Worm (Caenorhabditis elegans): ENCODE data around the gene C03B1.6.
A peak's percentile ranks its signal among the peaks of the same experiment; 100 is the strongest.

Gene C03B1.6

DNA sequence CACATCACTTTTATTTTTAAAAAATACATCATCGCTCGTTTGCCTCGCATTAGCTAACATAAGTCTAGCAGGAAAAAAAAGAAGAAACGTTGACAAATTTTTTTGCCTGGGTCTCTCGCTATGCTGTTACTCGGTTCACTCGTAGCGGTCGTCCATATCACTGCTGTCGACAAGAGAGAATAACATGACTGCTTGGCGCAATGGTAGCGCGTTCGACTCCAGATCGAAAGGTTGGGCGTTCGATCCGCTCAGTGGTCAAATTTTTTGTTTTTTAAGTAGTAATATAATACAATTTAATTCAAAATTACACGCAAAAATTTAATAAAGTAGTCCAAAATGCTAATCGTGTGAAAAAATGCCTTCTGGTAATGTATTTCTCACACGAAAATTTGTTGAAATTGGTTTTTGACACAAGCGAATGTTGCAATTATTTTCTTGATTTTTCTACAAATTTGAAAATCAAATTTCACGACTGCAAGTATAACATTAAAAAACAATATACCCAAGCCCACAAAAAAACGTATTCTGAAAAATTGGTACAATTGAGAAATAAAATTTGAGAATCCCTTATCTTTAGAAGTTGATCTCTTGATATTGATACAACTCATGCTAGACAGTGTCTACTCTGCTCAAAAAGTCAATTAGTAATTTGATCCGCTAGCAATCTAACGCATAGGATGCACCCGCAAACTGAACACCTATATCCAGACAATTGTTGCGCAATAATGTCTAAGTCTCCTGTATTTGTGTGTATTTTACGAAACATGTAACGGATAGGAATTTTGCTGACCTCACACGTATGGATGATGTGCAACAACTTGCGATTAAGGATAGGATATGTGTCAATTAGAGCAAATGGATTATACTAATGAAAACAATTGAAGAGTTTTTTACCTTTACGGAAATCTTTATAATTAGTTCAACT, 21.3 kb downstream of the C03B1.6 start:
- peak; percentile 55 for TF ChIP-seq nhr-21 (tag; optimal IDR thresholded peaks at IDR 0.05)
- TF ChIP-seq nhr-129 (tag; optimal IDR thresholded peaks at IDR 0.05): peak; percentile 67
- peak; percentile 25 for TF ChIP-seq fos-1 (tag; optimal IDR thresholded peaks at IDR 0.05)
- TF ChIP-seq lin-11 (tag; optimal IDR thresholded peaks at IDR 0.05): peak; percentile 12
- TF ChIP-seq sma-9 (GFP tag; optimal IDR thresholded peaks at IDR 0.05): peak; percentile 67
- no peak for TF ChIP-seq sma-9 (tag; optimal IDR thresholded peaks at IDR 0.05)
- TF ChIP-seq nhr-23 (tag; optimal IDR thresholded peaks at IDR 0.05): no peak
- peak; percentile 72 for TF ChIP-seq lin-13 (GFP tag; optimal IDR thresholded peaks at IDR 0.05)
- no peak for TF ChIP-seq mdl-1 (tag; optimal IDR thresholded peaks at IDR 0.05)
- no peak for TF ChIP-seq aly-2 (tag; optimal IDR thresholded peaks at IDR 0.05)
- TF ChIP-seq lin-39 (tag; optimal IDR thresholded peaks at IDR 0.05): no peak
- no peak for TF ChIP-seq nhr-10 (tag; optimal IDR thresholded peaks at IDR 0.05)
- no peak for TF ChIP-seq nhr-25 (tag; optimal IDR thresholded peaks at IDR 0.05)
- TF ChIP-seq nhr-237 (tag; optimal IDR thresholded peaks at IDR 0.05): no peak
- peak; percentile 12 for TF ChIP-seq ztf-4 (tag; optimal IDR thresholded peaks at IDR 0.05)
- no peak for TF ChIP-seq unc-39 (tag; optimal IDR thresholded peaks at IDR 0.05)
- TF ChIP-seq crh-2 (tag; optimal IDR thresholded peaks at IDR 0.05): peak; percentile 49
- peak in 1 of 2 experiments; percentile 6 for TF ChIP-seq lsy-2 (tag; optimal IDR thresholded peaks at IDR 0.05)
- no peak for TF ChIP-seq ceh-16 (tag; optimal IDR thresholded peaks at IDR 0.05)
- no peak for TF ChIP-seq elt-1 (tag; optimal IDR thresholded peaks at IDR 0.05)
- TF ChIP-seq peb-1 (tag; optimal IDR thresholded peaks at IDR 0.05): no peak
- no peak for TF ChIP-seq R02D3.7 (tag; optimal IDR thresholded peaks at IDR 0.05)
- TF ChIP-seq ama-1 (optimal IDR thresholded peaks at IDR 0.05): no peak
- TF ChIP-seq sma-3 (GFP tag; optimal IDR thresholded peaks at IDR 0.05): peak; percentile 51
- TF ChIP-seq dmd-4 (tag; optimal IDR thresholded peaks at IDR 0.05): no peak
- peak; percentile 18 for TF ChIP-seq egl-27 (tag; optimal IDR thresholded peaks at IDR 0.05)
- TF ChIP-seq F13H6.1 (tag; optimal IDR thresholded peaks at IDR 0.05): peak; percentile 45
- no peak for TF ChIP-seq alr-1 (tag; optimal IDR thresholded peaks at IDR 0.05)
- TF ChIP-seq nhr-77 (tag; optimal IDR thresholded peaks at IDR 0.05): no peak
- peak; percentile 34 for TF ChIP-seq C34F6.9 (tag; optimal IDR thresholded peaks at IDR 0.05)
- no peak for TF ChIP-seq ztf-11 (tag; optimal IDR thresholded peaks at IDR 0.05)
- peak; percentile 33 for TF ChIP-seq gmeb-1 (tag; optimal IDR thresholded peaks at IDR 0.05)
- TF ChIP-seq unc-55 (GFP tag; optimal IDR thresholded peaks at IDR 0.05): peak; percentile 33

DNA sequence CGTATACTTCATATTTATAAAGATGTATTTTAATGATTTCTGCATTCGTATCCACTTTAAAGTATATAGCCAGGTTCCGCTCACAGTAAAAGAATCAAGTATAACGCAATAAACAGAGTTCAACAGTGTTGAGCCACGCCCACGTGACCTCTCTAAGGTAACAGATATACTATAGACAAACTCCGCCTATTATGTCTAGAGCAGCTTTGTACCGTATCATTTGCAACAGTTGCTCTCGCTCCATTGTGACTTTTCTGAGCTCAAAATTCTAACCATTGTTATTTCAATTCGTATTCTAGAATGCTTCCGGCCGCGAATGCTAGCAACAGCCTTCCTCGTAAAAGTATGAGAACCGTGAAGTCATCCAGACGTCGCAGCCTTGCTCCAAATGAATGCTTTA, 23.2 kb downstream of the C03B1.6 start, which contains the start of gene C03B1.17:
C03B1.17 (plus strand) TSS at position 301 of the 400 bp plus-strand sequence.
- TF ChIP-seq unc-39 (tag; optimal IDR thresholded peaks at IDR 0.05) (no peak), ztf-11 (tag; optimal IDR thresholded peaks at IDR 0.05) (no peak), nhr-77 (tag; optimal IDR thresholded peaks at IDR 0.05) (no peak), nhr-21 (tag; optimal IDR thresholded peaks at IDR 0.05) (no peak), lin-13 (GFP tag; optimal IDR thresholded peaks at IDR 0.05) (no peak), snpc-4 (tag; optimal IDR thresholded peaks at IDR 0.05) (no peak), gmeb-1 (tag; optimal IDR thresholded peaks at IDR 0.05) (no peak), R02D3.7 (tag; optimal IDR thresholded peaks at IDR 0.05) (no peak), nhr-10 (tag; optimal IDR thresholded peaks at IDR 0.05) (no peak), egl-27 (tag; optimal IDR thresholded peaks at IDR 0.05) (no peak), mbf-1 (tag; optimal IDR thresholded peaks at IDR 0.05) (no peak), ztf-1 (GFP tag; conservative IDR thresholded peaks at IDR 0.05) (no peak), ceh-82 (tag; optimal IDR thresholded peaks at IDR 0.05) (no peak), sma-9 (GFP tag; optimal IDR thresholded peaks at IDR 0.05) (no peak), sma-9 (tag; optimal IDR thresholded peaks at IDR 0.05) (no peak)

DNA sequence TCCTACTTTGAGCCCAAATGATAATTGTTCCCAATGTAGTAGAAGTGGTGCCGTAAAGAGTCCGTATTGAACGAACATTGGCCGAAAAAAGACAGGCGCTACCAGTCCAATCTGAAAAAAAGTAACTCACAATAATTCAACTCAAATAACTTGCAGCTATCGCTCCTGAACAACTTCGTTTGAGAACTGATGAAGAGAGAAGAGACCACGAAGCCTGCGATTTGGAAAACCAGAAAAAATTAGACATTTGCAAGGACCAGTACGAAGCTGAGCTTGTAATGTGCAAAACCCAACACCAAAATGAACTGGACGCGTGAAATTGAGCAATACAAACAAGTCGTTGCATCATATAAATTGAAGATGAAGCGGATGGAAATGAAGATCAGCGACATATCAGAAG, 24.3 kb downstream of the C03B1.6 start, which contains the start of gene C03B1.1:
C03B1.1 (plus strand) TSS at position 301 of the 400 bp plus-strand sequence.
- TF ChIP-seq unc-62 (GFP tag; optimal IDR thresholded peaks at IDR 0.05): no peak
- TF ChIP-seq ztf-1 (GFP tag; conservative IDR thresholded peaks at IDR 0.05): no peak
- TF ChIP-seq nhr-11 (tag; optimal IDR thresholded peaks at IDR 0.05): no peak
- no peak for TF ChIP-seq ztf-4 (tag; optimal IDR thresholded peaks at IDR 0.05)
- no peak for TF ChIP-seq nhr-10 (tag; optimal IDR thresholded peaks at IDR 0.05)
- TF ChIP-seq Y55F3AM.14 (GFP tag; optimal IDR thresholded peaks at IDR 0.05): no peak
- TF ChIP-seq blmp-1 (tag; optimal IDR thresholded peaks at IDR 0.05; ENCODE audit: insufficient read depth): no peak
- TF ChIP-seq unc-55 (GFP tag; optimal IDR thresholded peaks at IDR 0.05): no peak
